Fruit fly (Drosophila melanogaster): Measurements from ENCODE around the gene wgn.

Gene wgn

dm6 chrX:18634716-18635115, at the start of gene wgn (continued):
- TF ChIP-seq H15 (GFP tag; IDR thresholded peaks at IDR 0.05) (no peak), Hr3 (GFP tag; optimal IDR thresholded peaks at IDR 0.05) (no peak), wek (GFP tag; optimal IDR thresholded peaks at IDR 0.05) (no peak), H2.0 (GFP tag; IDR thresholded peaks at IDR 0.05) (no peak), CG18619 (GFP tag; optimal IDR thresholded peaks at IDR 0.05) (no peak), insv (GFP tag; optimal IDR thresholded peaks at IDR 0.05) (no peak), p53 (GFP tag; optimal IDR thresholded peaks at IDR 0.05) (no peak), CoRest (tag; optimal IDR thresholded peaks at IDR 0.05) (no peak), CG12769 (tag; optimal IDR thresholded peaks at IDR 0.05) (no peak), exex (tag; optimal IDR thresholded peaks at IDR 0.05) (no peak), CG17359 (tag; optimal IDR thresholded peaks at IDR 0.05) (no peak), CTCF (GFP tag; optimal IDR thresholded peaks at IDR 0.05) (no peak), sqz (GFP tag; optimal IDR thresholded peaks at IDR 0.05) (no peak), repo (GFP tag; optimal IDR thresholded peaks at IDR 0.05) (no peak), CG5953 (GFP tag; IDR thresholded peaks at IDR 0.05) (no peak), CrebB (tag; optimal IDR thresholded peaks at IDR 0.05) (no peak), btn (GFP tag; optimal IDR thresholded peaks at IDR 0.05) (no peak), CG15011 (GFP tag; optimal IDR thresholded peaks at IDR 0.05) (no peak), caup (GFP tag; optimal IDR thresholded peaks at IDR 0.05; ENCODE audit: severe bottlenecking) (no peak), Fer1 (GFP tag; optimal IDR thresholded peaks at IDR 0.05) (no peak), CG17802 (tag; optimal IDR thresholded peaks at IDR 0.05) (no peak), NC2α (GFP tag; optimal IDR thresholded peaks at IDR 0.05) (no peak), vfl (GFP tag; optimal IDR thresholded peaks at IDR 0.05) (no peak), ham (GFP tag; IDR thresholded peaks at IDR 0.05) (no peak), Dip3 (GFP tag; optimal IDR thresholded peaks at IDR 0.05) (no peak), lbe (GFP tag; optimal IDR thresholded peaks at IDR 0.05) (no peak), fu2 (GFP tag; optimal IDR thresholded peaks at IDR 0.05) (no peak), ERR (GFP tag; optimal IDR thresholded peaks at IDR 0.05) (no peak), ara (GFP tag; IDR thresholded peaks at IDR 0.05) (no peak), CG14014 (GFP tag; IDR thresholded peaks at IDR 0.05) (no peak), dmrt99B (tag; optimal IDR thresholded peaks at IDR 0.05) (no peak), eve (GFP tag; optimal IDR thresholded peaks at IDR 0.05) (no peak), tio (GFP tag; optimal IDR thresholded peaks at IDR 0.05) (no peak), cad (GFP tag; optimal IDR thresholded peaks at IDR 0.05) (no peak), CG8290 (GFP tag; optimal IDR thresholded peaks at IDR 0.05) (no peak), CG8290 (tag; optimal IDR thresholded peaks at IDR 0.05) (peak in 1 of 2 experiments; percentile 41), CG31365 (tag; optimal IDR thresholded peaks at IDR 0.05) (no peak), Hmr (GFP tag; optimal IDR thresholded peaks at IDR 0.05) (no peak), ash1 (GFP tag; optimal IDR thresholded peaks at IDR 0.05) (no peak), scrt (GFP tag; optimal IDR thresholded peaks at IDR 0.05) (no peak), NfI (GFP tag; optimal IDR thresholded peaks at IDR 0.05) (no peak), CG17385 (GFP tag; optimal IDR thresholded peaks at IDR 0.05) (peak; percentile 4), CG10431 (GFP tag; optimal IDR thresholded peaks at IDR 0.05) (no peak), ato (GFP tag; IDR thresholded peaks at IDR 0.05; ENCODE audit: partially characterized antibody) (peak; percentile 13; the same call in 1 of the 2 replicates), zfh2 (GFP tag; optimal IDR thresholded peaks at IDR 0.05) (no peak), CG2712 (tag; optimal IDR thresholded peaks at IDR 0.05) (no peak), CG4282 (GFP tag; optimal IDR thresholded peaks at IDR 0.05) (no peak), CG18262 (tag; optimal IDR thresholded peaks at IDR 0.05) (no peak), CG6254 (GFP tag; optimal IDR thresholded peaks at IDR 0.05) (no peak), sob (GFP tag; IDR thresholded peaks at IDR 0.05) (no peak), CG43689 (GFP tag; IDR thresholded peaks at IDR 0.05) (no peak), CG13894 (tag; optimal IDR thresholded peaks at IDR 0.05) (no peak), cwo (GFP tag; optimal IDR thresholded peaks at IDR 0.05) (no peak)
